Worm (Caenorhabditis elegans) whole organism, young adult: ENCODE measurements around the gene C15H7.4.

Experiments
- B0035.1 ChIP-seq: sonication (generic microtip); optimal IDR thresholded peaks from 2 replicates; lab custom pipeline; 2016; ENCODE audit warnings: missing genetic modification characterization, mild to moderate bottlenecking, missing compliant biosample characterization, missing genotype, missing genetic modification reagents
- B0336.3 ChIP-seq: fragments of 200-800 bp; sonication (Bioruptor generic); IDR thresholded peaks from 2 replicates; pipeline ENCODE4 v1.3.6; 2022; ENCODE audit warnings: missing genetic modification characterization, missing compliant biosample characterization
- F23B12.7 ChIP-seq: sonication (generic microtip); optimal IDR thresholded peaks from 2 replicates; lab custom pipeline; 2017; ENCODE audit warnings: missing genetic modification characterization, mild to moderate bottlenecking, missing compliant biosample characterization, antibody characterized with exemption, moderate library complexity; ENCODE audit not compliant: insufficient read depth
- F37B4.10 ChIP-seq: fragments of 200-800 bp; sonication (Bioruptor generic); IDR thresholded peaks from 2 replicates; pipeline ENCODE4 v1.3.6; 2022; ENCODE audit warnings: missing genetic modification characterization, missing compliant biosample characterization
- F39B2.1 ChIP-seq: fragments of 200-800 bp; sonication (Bioruptor generic); IDR thresholded peaks from 2 replicates; pipeline ENCODE4 v1.3.6; 2022; ENCODE audit warnings: missing genetic modification reagents, missing genetic modification characterization, missing compliant biosample characterization
- K11D2.4 ChIP-seq: fragments of 200-800 bp; sonication (Bioruptor generic); IDR thresholded peaks from 2 replicates; pipeline ENCODE4 v1.3.6; 2022; ENCODE audit warnings: missing genetic modification reagents, missing genetic modification characterization, missing compliant biosample characterization
- Y53G8AR.9 ChIP-seq: fragments of 200-800 bp; sonication (Bioruptor generic); conservative IDR thresholded peaks from 2 replicates; pipeline ENCODE4 v1.3.6; 2022; ENCODE audit warnings: missing genetic modification reagents, missing genetic modification characterization, missing compliant biosample characterization
- Y67H2A.10 ChIP-seq: fragments of 200-800 bp; sonication (Bioruptor generic); conservative IDR thresholded peaks from 2 replicates; pipeline ENCODE4 v1.3.6; 2022; ENCODE audit warnings: missing genetic modification reagents, missing genetic modification characterization, missing compliant biosample characterization
- ZK185.1 ChIP-seq: sonication (generic microtip); optimal IDR thresholded peaks from 2 replicates; lab custom pipeline; 2016; ENCODE audit warnings: mild to moderate bottlenecking, missing genetic modification characterization, missing compliant biosample characterization; ENCODE audit not compliant: poor library complexity, severe bottlenecking
- aptf-2 ChIP-seq: fragments of 200-800 bp; sonication (Bioruptor generic); conservative IDR thresholded peaks from 2 replicates; pipeline ENCODE4 v1.3.6; 2022; ENCODE audit warnings: missing genetic modification reagents, missing genetic modification characterization, missing compliant biosample characterization
- atf-7 ChIP-seq: sonication (generic microtip); optimal IDR thresholded peaks from 2 replicates; lab custom pipeline; 2017; ENCODE audit warnings: mild to moderate bottlenecking, missing genetic modification characterization, missing compliant biosample characterization
- athp-1 ChIP-seq: sonication (generic microtip); optimal IDR thresholded peaks from 2 replicates; lab custom pipeline; 2017; ENCODE audit warnings: mild to moderate bottlenecking, missing genetic modification characterization, missing compliant biosample characterization
- attf-3 ChIP-seq: fragments of 200-800 bp; sonication (Bioruptor generic); conservative IDR thresholded peaks from 2 replicates; pipeline ENCODE4 v1.3.6; 2022; ENCODE audit warnings: missing genetic modification reagents, missing genetic modification characterization, missing compliant biosample characterization
- attf-6 ChIP-seq: fragments of 200-800 bp; sonication (Bioruptor generic); IDR thresholded peaks from 2 replicates; pipeline ENCODE4 v1.3.6; 2022; ENCODE audit warnings: missing genetic modification reagents, missing genetic modification characterization, missing compliant biosample characterization
- ceh-100 ChIP-seq: fragments of 200-800 bp; sonication (Bioruptor generic); IDR thresholded peaks from 2 replicates; pipeline ENCODE4 v1.3.6; 2022; ENCODE audit warnings: missing genetic modification reagents, missing genetic modification characterization, missing compliant biosample characterization
- ceh-27 ChIP-seq: fragments of 200-800 bp; sonication (Bioruptor generic); optimal IDR thresholded peaks from 2 replicates; lab custom pipeline; 2018; ENCODE audit warnings: mild to moderate bottlenecking, missing genetic modification characterization, moderate library complexity, missing compliant biosample characterization
- chd-7 ChIP-seq: sonication (generic microtip); optimal IDR thresholded peaks from 2 replicates; lab custom pipeline; 2016; ENCODE audit warnings: mild to moderate bottlenecking, missing genetic modification characterization, moderate library complexity, missing compliant biosample characterization
- egl-18 ChIP-seq: fragments of 200-800 bp; sonication (Bioruptor generic); IDR thresholded peaks from 2 replicates; pipeline ENCODE4 v1.3.6; 2022; ENCODE audit warnings: missing genetic modification reagents, missing genetic modification characterization, missing compliant biosample characterization
- egl-44 ChIP-seq: fragments of 200-800 bp; sonication (Bioruptor generic); IDR thresholded peaks from 2 replicates; pipeline ENCODE4 v1.3.6; 2022; ENCODE audit warnings: missing genetic modification reagents, missing genetic modification characterization, missing compliant biosample characterization
- egrh-3 ChIP-seq: fragments of 200-800 bp; sonication (Bioruptor generic); IDR thresholded peaks from 2 replicates; pipeline ENCODE4 v1.3.6; 2022; ENCODE audit warnings: missing genetic modification reagents, missing genetic modification characterization, missing compliant biosample characterization
- him-1 ChIP-seq: sonication (generic microtip); optimal IDR thresholded peaks from 2 replicates; lab custom pipeline; 2016; ENCODE audit warnings: missing genotype, missing genetic modification reagents, missing genetic modification characterization, missing compliant biosample characterization
- hmg-1.2 ChIP-seq: fragments of 200-800 bp; sonication (Bioruptor generic); IDR thresholded peaks from 2 replicates; pipeline ENCODE4 v1.3.6; 2022; ENCODE audit warnings: missing genetic modification reagents, missing genetic modification characterization, missing compliant biosample characterization
- hsf-1 ChIP-seq: fragments of 200-800 bp; sonication (Bioruptor generic); IDR thresholded peaks from 2 replicates; pipeline ENCODE4 v1.3.6; 2022; ENCODE audit warnings: missing genetic modification reagents, missing genetic modification characterization, missing compliant biosample characterization
- lag-1 ChIP-seq: fragments of 200-800 bp; sonication (Bioruptor generic); IDR thresholded peaks from 2 replicates; pipeline ENCODE4 v1.3.6; 2022; ENCODE audit warnings: missing genetic modification reagents, missing genetic modification characterization, missing compliant biosample characterization
- let-526 ChIP-seq: fragments of 200-800 bp; sonication (Bioruptor generic); IDR thresholded peaks from 2 replicates; pipeline ENCODE4 v1.3.6; 2022; ENCODE audit warnings: missing genetic modification reagents, missing genetic modification characterization, missing compliant biosample characterization
- let-607 ChIP-seq, 2 experiments: fragments of 200-800 bp in 1 of 2; sonication (Bioruptor generic) in 1 of 2; sonication (generic microtip) in 1 of 2; optimal IDR thresholded peaks; 2 replicates each; lab custom pipeline; 2016 to 2018; ENCODE audit warnings: mild to moderate bottlenecking in 2 of 2, missing compliant biosample characterization in 2 of 2, missing genetic modification characterization in 2 of 2, moderate library complexity in 2 of 2, missing genotype in 1 of 2
- lin-35 ChIP-seq, 3 experiments: fragments of 150-350 bp in 2 of 3; sonication (generic microtip) in 1 of 3; optimal IDR thresholded peaks; 2 replicates each; lab custom pipeline; 2014 to 2018; ENCODE audit warnings: missing biosample characterization in 3 of 3, missing genetic modification characterization in 3 of 3, missing genetic modification reagents in 3 of 3
- lin-40 ChIP-seq: sonication (generic microtip); optimal IDR thresholded peaks from 2 replicates; lab custom pipeline; 2016; ENCODE audit warnings: missing genetic modification characterization, mild to moderate bottlenecking, missing compliant biosample characterization, missing genotype, missing genetic modification reagents
- lin-54 ChIP-seq: fragments of 200-800 bp; sonication (Bioruptor generic); optimal IDR thresholded peaks from 2 replicates; lab custom pipeline; 2018; ENCODE audit warnings: mild to moderate bottlenecking, missing genetic modification characterization, missing compliant biosample characterization
- madf-10 ChIP-seq: sonication (generic microtip); optimal IDR thresholded peaks from 2 replicates; lab custom pipeline; 2016; ENCODE audit warnings: mild to moderate bottlenecking, missing genetic modification characterization, missing compliant biosample characterization
- madf-8 ChIP-seq: fragments of 200-800 bp; sonication (Bioruptor generic); conservative IDR thresholded peaks from 2 replicates; pipeline ENCODE4 v1.3.6; 2022; ENCODE audit warnings: missing genetic modification reagents, missing genetic modification characterization, missing compliant biosample characterization
- mel-28 ChIP-seq: sonication (generic microtip); optimal IDR thresholded peaks from 2 replicates; lab custom pipeline; 2016; ENCODE audit warnings: borderline replicate concordance, mild to moderate bottlenecking, missing genetic modification characterization, missing compliant biosample characterization
- nhr-179 ChIP-seq: sonication (generic microtip); optimal IDR thresholded peaks from 2 replicates; lab custom pipeline; 2016; ENCODE audit warnings: mild to moderate bottlenecking, missing genetic modification characterization, missing compliant biosample characterization
- nhr-27 ChIP-seq: fragments of 200-800 bp; sonication (Bioruptor generic); optimal IDR thresholded peaks from 2 replicates; lab custom pipeline; 2018; ENCODE audit warnings: mild to moderate bottlenecking, missing genetic modification characterization, moderate library complexity, missing compliant biosample characterization
- nhr-90 ChIP-seq: sonication (generic microtip); optimal IDR thresholded peaks from 2 replicates; lab custom pipeline; 2016; ENCODE audit warnings: missing genotype, mild to moderate bottlenecking, missing genetic modification characterization, missing compliant biosample characterization
- pha-4 ChIP-seq: fragments of 150-350 bp; sonication (generic microtip); optimal IDR thresholded peaks from 2 replicates; lab custom pipeline; 2014; ENCODE audit warnings: missing biosample characterization, missing genetic modification reagents, missing genetic modification characterization
- rcor-1 ChIP-seq: fragments of 200-800 bp; sonication (Bioruptor generic); IDR thresholded peaks from 2 replicates; pipeline ENCODE4 v1.3.6; 2022; ENCODE audit warnings: missing genetic modification reagents, missing genetic modification characterization, missing compliant biosample characterization
- repo-1 ChIP-seq: sonication (generic microtip); optimal IDR thresholded peaks from 2 replicates; lab custom pipeline; 2017; ENCODE audit warnings: mild to moderate bottlenecking, missing genetic modification characterization, missing compliant biosample characterization
- sea-2 ChIP-seq: fragments of 200-800 bp; sonication (Bioruptor generic); IDR thresholded peaks from 2 replicates; pipeline ENCODE4 v1.3.6; 2022; ENCODE audit warnings: missing genetic modification characterization, missing compliant biosample characterization
- snpc-3.4 ChIP-seq: sonication (generic microtip); optimal IDR thresholded peaks from 2 replicates; lab custom pipeline; 2017; ENCODE audit warnings: missing genetic modification characterization, mild to moderate bottlenecking, missing compliant biosample characterization, antibody characterized with exemption, moderate library complexity, missing genotype, missing genetic modification reagents
- somi-1 ChIP-seq: fragments of 200-800 bp; sonication (Bioruptor generic); optimal IDR thresholded peaks from 2 replicates; lab custom pipeline; 2018; ENCODE audit warnings: mild to moderate bottlenecking, missing genetic modification characterization, missing compliant biosample characterization
- sptf-2 ChIP-seq: fragments of 200-800 bp; sonication (Bioruptor generic); optimal IDR thresholded peaks from 2 replicates; lab custom pipeline; 2018; ENCODE audit warnings: mild to moderate bottlenecking, missing genetic modification characterization, missing compliant biosample characterization
- zfh-2 ChIP-seq: fragments of 200-800 bp; sonication (Bioruptor generic); conservative IDR thresholded peaks from 2 replicates; pipeline ENCODE4 v1.3.6; 2022; ENCODE audit warnings: missing genetic modification reagents, missing genetic modification characterization, missing compliant biosample characterization
- zim-3 ChIP-seq: sonication (generic microtip); optimal IDR thresholded peaks from 2 replicates; lab custom pipeline; 2017; ENCODE audit warnings: mild to moderate bottlenecking, missing genetic modification characterization, moderate library complexity, missing compliant biosample characterization
- ztf-18 ChIP-seq: sonication (generic microtip); optimal IDR thresholded peaks from 2 replicates; lab custom pipeline; 2016; ENCODE audit warnings: missing genotype, mild to moderate bottlenecking, missing genetic modification characterization, missing compliant biosample characterization
- ztf-6 ChIP-seq: fragments of 200-800 bp; sonication (Bioruptor generic); IDR thresholded peaks from 2 replicates; pipeline ENCODE4 v1.3.6; 2022; ENCODE audit warnings: missing genetic modification reagents, missing genetic modification characterization, missing compliant biosample characterization

The C15H7.4 gene

DNA sequence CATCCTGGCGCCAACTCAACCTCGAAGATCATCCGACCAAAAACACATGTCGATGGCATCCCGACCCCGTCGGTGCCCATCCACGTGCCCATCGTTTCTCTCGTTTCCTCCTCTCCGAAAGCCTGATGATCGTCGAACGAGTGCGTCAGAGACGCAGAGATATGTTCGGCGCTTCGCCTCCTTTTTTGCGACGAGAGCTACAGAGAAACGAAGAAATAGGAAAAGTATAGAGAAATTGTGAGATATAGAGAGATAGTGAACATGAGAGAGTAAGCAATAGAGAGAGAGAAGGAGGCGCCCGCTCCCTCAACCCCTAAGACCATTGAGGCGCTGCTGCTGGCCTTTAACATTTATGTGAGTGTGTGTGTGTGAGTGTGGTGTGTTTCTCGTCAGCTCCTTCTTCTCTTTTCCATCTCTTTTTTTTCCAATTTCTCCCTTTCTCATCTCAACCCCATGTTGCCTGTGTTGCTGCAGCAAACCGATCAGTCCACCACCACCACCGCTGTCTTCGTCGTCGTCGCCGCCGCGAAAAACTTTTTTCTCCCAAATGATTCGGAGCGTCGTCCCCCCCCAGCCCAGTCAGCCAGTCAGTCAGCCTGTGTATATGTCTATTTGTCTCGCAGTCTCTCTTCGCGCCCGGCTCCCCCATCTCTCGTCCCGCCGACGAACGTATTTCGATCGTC is 36.5 kb downstream of the C15H7.4 start, which contains the start of gene hlh-11 (continued):
- no peak; the same call in 1 of the 2 replicates for TF ChIP-seq K11D2.4 (GFP tag; lab: Robert Waterston, UW)
- peak; percentile 93 for TF ChIP-seq lin-40 (tag; lab: Kevin White, UChicago)
- TF ChIP-seq attf-6 = no peak
- TF ChIP-seq egl-44 = peak; percentile 20; the same call in 1 of the 2 replicates
- peak; percentile 68 for TF ChIP-seq ztf-18 (tag; lab: Kevin White, UChicago)
- TF ChIP-seq Y67H2A.10 (GFP tag; lab: Robert Waterston, UW) = no peak
- no peak for TF ChIP-seq zim-3
- peak; percentile 24 for TF ChIP-seq ceh-27 (GFP tag; lab: Kevin White, UChicago)
- TF ChIP-seq somi-1 (GFP tag; lab: Kevin White, UChicago) = peak; percentile 87
- TF ChIP-seq sea-2 (GFP tag; lab: Robert Waterston, UW) = no peak
- peak; percentile 13 for TF ChIP-seq snpc-3.4 (tag; lab: Kevin White, UChicago)
- TF ChIP-seq madf-8 (GFP tag; lab: Robert Waterston, UW) = no peak
- no peak; the same call in 1 of the 2 replicates for TF ChIP-seq Y53G8AR.9
- TF ChIP-seq F37B4.10 (GFP tag; lab: Robert Waterston, UW) = no peak
- peak; percentile 78 for TF ChIP-seq chd-7
- no peak for TF ChIP-seq nhr-179 (tag; lab: Kevin White, UChicago)
- TF ChIP-seq zfh-2 (GFP tag; lab: Robert Waterston, UW) = peak; percentile 98
- no peak for TF ChIP-seq sptf-2 (GFP tag; lab: Kevin White, UChicago)
- TF ChIP-seq madf-10 (tag; lab: Kevin White, UChicago) = peak; percentile 95
- peak; percentile 52 for TF ChIP-seq F23B12.7
- no peak for TF ChIP-seq him-1 (tag; lab: Kevin White, UChicago)
- TF ChIP-seq repo-1 = peak; percentile 55
- no peak for TF ChIP-seq egl-18 (GFP tag; lab: Robert Waterston, UW)
- peak; percentile 92 for TF ChIP-seq ZK185.1 (tag; lab: Kevin White, UChicago)
- peak; percentile 23; the same call in 1 of the 2 replicates for TF ChIP-seq attf-3 (GFP tag; lab: Robert Waterston, UW)
- no peak for TF ChIP-seq pha-4 (tag; lab: Kevin White, UChicago)
- TF ChIP-seq mel-28 (tag; lab: Kevin White, UChicago) = peak; percentile 8
- no peak for TF ChIP-seq aptf-2 (GFP tag; lab: Robert Waterston, UW)
- TF ChIP-seq B0336.3 (GFP tag; lab: Robert Waterston, UW) = peak; percentile 91
- peak; percentile 74 for TF ChIP-seq nhr-90 (tag; lab: Kevin White, UChicago)
- TF ChIP-seq hmg-1.2 = peak; percentile 88
- peak; percentile 89 for TF ChIP-seq egrh-3
- peak; percentile 27; the same call in 1 of the 2 replicates for TF ChIP-seq rcor-1 (GFP tag; lab: Robert Waterston, UW)
- 0 out of 2 replicates have a peak, but pooled peaks have one; percentile 8 for TF ChIP-seq ceh-100 (GFP tag; lab: Robert Waterston, UW)
- TF ChIP-seq B0035.1 (tag; lab: Kevin White, UChicago) = peak; percentile 44
- peak in 1 of 3 experiments; percentile 74 for TF ChIP-seq lin-35 (GFP tag; optimal IDR thresholded peaks at IDR 0.05; lab: Kevin White, UChicago)
- TF ChIP-seq atf-7 (tag; lab: Kevin White, UChicago) = peak; percentile 52
- TF ChIP-seq nhr-27 (tag; lab: Kevin White, UChicago) = no peak
- TF ChIP-seq F39B2.1 (GFP tag; lab: Robert Waterston, UW) = no peak
- peak; percentile 35 for TF ChIP-seq lin-54
- TF ChIP-seq let-526 = 0 out of 2 replicates have a peak, but pooled peaks have one; percentile 16
- peak; percentile 16 to 68 for TF ChIP-seq let-607 (tag; optimal IDR thresholded peaks at IDR 0.05; lab: Kevin White, UChicago)
- no peak for TF ChIP-seq lag-1
- TF ChIP-seq hsf-1 = 0 out of 2 replicates have a peak, but pooled peaks have one; percentile 33
- TF ChIP-seq ztf-6 (GFP tag; lab: Robert Waterston, UW) = 0 out of 2 replicates have a peak, but pooled peaks have one; percentile 4
- peak; percentile 63 for TF ChIP-seq athp-1
